Fruit fly (Drosophila melanogaster): ENCODE data around the gene pths.

Gene pths

dm6 chr2L:21158554-21158953, 15.5 kb downstream of the pths start, which contains the start of the genes Coq3 and Pld3 (continued):
- TF ChIP-seq fd59A (GFP tag; optimal IDR thresholded peaks at IDR 0.05), result peak; percentile 82
- peak; percentile 95 for TF ChIP-seq net (GFP tag; optimal IDR thresholded peaks at IDR 0.05)
- peak; percentile 97 for TF ChIP-seq acj6 (GFP tag; optimal IDR thresholded peaks at IDR 0.05)
- TF ChIP-seq fkh (GFP tag; optimal IDR thresholded peaks at IDR 0.05), result peak; percentile 80
- TF ChIP-seq CG6792 (GFP tag; optimal IDR thresholded peaks at IDR 0.05), result peak; percentile 94
- peak; percentile 88 for TF ChIP-seq Gug (GFP tag; IDR thresholded peaks at IDR 0.05)
- TF ChIP-seq Eip78C (GFP tag), result peak; percentile 99
- TF ChIP-seq svp (GFP tag), result no peak
- peak; percentile 85 for TF ChIP-seq CG4318 (GFP tag; optimal IDR thresholded peaks at IDR 0.05)
- TF ChIP-seq CG10631 (GFP tag; optimal IDR thresholded peaks at IDR 0.05), result peak; percentile 96
- TF ChIP-seq lz (GFP tag; optimal IDR thresholded peaks at IDR 0.05), result peak; percentile 94
- TF ChIP-seq CG8632 (GFP tag; optimal IDR thresholded peaks at IDR 0.05), result peak; percentile 95
- peak; percentile 92 for TF ChIP-seq CG32006 (GFP tag; optimal IDR thresholded peaks at IDR 0.05)
- peak; percentile 94 for TF ChIP-seq CG6163 (GFP tag; IDR thresholded peaks at IDR 0.05)
- TF ChIP-seq CG3919 (GFP tag; optimal IDR thresholded peaks at IDR 0.05), result peak; percentile 96
- peak; percentile 84 for TF ChIP-seq Sox15 (GFP tag; optimal IDR thresholded peaks at IDR 0.05)
- peak; percentile 94 for TF ChIP-seq vri (GFP tag; optimal IDR thresholded peaks at IDR 0.05)
- no peak for TF ChIP-seq CG6276 (GFP tag; optimal IDR thresholded peaks at IDR 0.05)
- peak; percentile 97 for TF ChIP-seq esn (GFP tag; optimal IDR thresholded peaks at IDR 0.05)
- TF ChIP-seq Sox102F (GFP tag; optimal IDR thresholded peaks at IDR 0.05), result peak; percentile 96
- TF ChIP-seq CG7368 (GFP tag; optimal IDR thresholded peaks at IDR 0.05), result peak; percentile 93
- peak; percentile 91 for TF ChIP-seq Ets96B (tag; optimal IDR thresholded peaks at IDR 0.05)
- peak; percentile 85 for TF ChIP-seq CG11902 (GFP tag; optimal IDR thresholded peaks at IDR 0.05)
- TF ChIP-seq CG6808 (GFP tag; optimal IDR thresholded peaks at IDR 0.05), result peak; percentile 89
- TF ChIP-seq cyc (GFP tag; optimal IDR thresholded peaks at IDR 0.05), result peak; percentile 93
- TF ChIP-seq pdm3 (GFP tag; optimal IDR thresholded peaks at IDR 0.05), result peak; percentile 95
- peak; percentile 74 for TF ChIP-seq fd85E (GFP tag; optimal IDR thresholded peaks at IDR 0.05)

dm6 chr2L:21162875-21163274, 19.8 kb downstream of the pths start, which contains the start of gene Nbr:
Gene Nbr, minus strand, starts transcription at chr2L:21163083.
- TF ChIP-seq CG6163 (GFP tag; IDR thresholded peaks at IDR 0.05) (0 out of 3 replicates have a peak, but pooled peaks have one; percentile 14), svp (GFP tag) (no peak)

dm6 chr2L:21163311-21163842, 20.3 kb downstream of the pths start, which contains the start of gene Noc2:
Gene Noc2, plus strand, starts transcription at chr2L:21163641.
- peak; percentile 60 for TF ChIP-seq CG32006 (GFP tag; optimal IDR thresholded peaks at IDR 0.05)
- TF ChIP-seq CG31627 (GFP tag; optimal IDR thresholded peaks at IDR 0.05), result peak; percentile 67
- no peak for TF ChIP-seq CG7368 (GFP tag; optimal IDR thresholded peaks at IDR 0.05)
- peak; percentile 59 for TF ChIP-seq acj6 (GFP tag; optimal IDR thresholded peaks at IDR 0.05)
- TF ChIP-seq svp (GFP tag), result no peak
- peak; percentile 29 for TF ChIP-seq CG11762 (GFP tag; optimal IDR thresholded peaks at IDR 0.05; ENCODE audit: insufficient read depth)
- TF ChIP-seq Sox15 (GFP tag; optimal IDR thresholded peaks at IDR 0.05), result peak; percentile 41
- TF ChIP-seq fd59A (GFP tag; optimal IDR thresholded peaks at IDR 0.05), result no peak
- TF ChIP-seq Hr4 (GFP tag; optimal IDR thresholded peaks at IDR 0.05), result peak; percentile 54
- TF ChIP-seq Smox (GFP tag; optimal IDR thresholded peaks at IDR 0.05), result no peak
- TF ChIP-seq pdm3 (GFP tag; optimal IDR thresholded peaks at IDR 0.05), result peak; percentile 56
- peak; percentile 11 for TF ChIP-seq CG6792 (GFP tag; optimal IDR thresholded peaks at IDR 0.05)
- no peak for TF ChIP-seq Ets21C (GFP tag; optimal IDR thresholded peaks at IDR 0.05)
- TF ChIP-seq Sox14 (GFP tag; optimal IDR thresholded peaks at IDR 0.05), result peak; percentile 36
- peak; percentile 10 for TF ChIP-seq Blimp-1 (GFP tag; optimal IDR thresholded peaks at IDR 0.05)
- TF ChIP-seq esn (GFP tag; optimal IDR thresholded peaks at IDR 0.05), result peak; percentile 63
- TF ChIP-seq salr (GFP tag; optimal IDR thresholded peaks at IDR 0.05), result peak in 1 of 2 experiments; percentile 30
- peak; percentile 11 for TF ChIP-seq CG8319 (GFP tag; optimal IDR thresholded peaks at IDR 0.05)
- TF ChIP-seq CG6163 (GFP tag; IDR thresholded peaks at IDR 0.05), result peak; percentile 37; the same call in 2 of the 3 replicates
- TF ChIP-seq Ets96B (tag; optimal IDR thresholded peaks at IDR 0.05), result peak; percentile 21
- TF ChIP-seq CG8632 (GFP tag; optimal IDR thresholded peaks at IDR 0.05), result peak; percentile 25
- peak; percentile 46 for TF ChIP-seq achi (GFP tag; optimal IDR thresholded peaks at IDR 0.05)
- TF ChIP-seq Hr38 (GFP tag; optimal IDR thresholded peaks at IDR 0.05), result no peak
- peak; percentile 54 for TF ChIP-seq CG3032 (tag; optimal IDR thresholded peaks at IDR 0.05)
- peak; percentile 36 for TF ChIP-seq CG11902 (GFP tag; optimal IDR thresholded peaks at IDR 0.05)
- no peak for TF ChIP-seq fd85E (GFP tag; optimal IDR thresholded peaks at IDR 0.05)
- peak; percentile 48 for TF ChIP-seq CG6808 (GFP tag; optimal IDR thresholded peaks at IDR 0.05)
- TF ChIP-seq CG10669 (GFP tag; optimal IDR thresholded peaks at IDR 0.05), result peak; percentile 46
- peak; percentile 5 for TF ChIP-seq net (GFP tag; optimal IDR thresholded peaks at IDR 0.05)
- TF ChIP-seq ss (GFP tag; optimal IDR thresholded peaks at IDR 0.05), result no peak
- peak; percentile 46 for TF ChIP-seq Eip93F (GFP tag; optimal IDR thresholded peaks at IDR 0.05)
- peak; percentile 55 for TF ChIP-seq OdsH (GFP tag; optimal IDR thresholded peaks at IDR 0.05)
- no peak for TF ChIP-seq fkh (GFP tag; optimal IDR thresholded peaks at IDR 0.05)
- no peak for TF ChIP-seq Sox102F (GFP tag; optimal IDR thresholded peaks at IDR 0.05)
- peak; percentile 41 for TF ChIP-seq CG34406 (GFP tag; optimal IDR thresholded peaks at IDR 0.05)

All from whole organism, prepupa.